Fruit fly (Drosophila melanogaster) whole organism, pupa: ENCODE results near the gene CG42835.

Experiments used
- CG13204 ChIP-seq: fragments of 200-800 bp; sonication (Bioruptor generic); optimal IDR thresholded peaks from 2 replicates; lab custom pipeline; 2018; ENCODE audit warnings: missing biosample characterization, mild to moderate bottlenecking, missing genetic modification characterization, moderate library complexity
- CG34367 ChIP-seq: fragments of 200-800 bp; sonication (Bioruptor generic); optimal IDR thresholded peaks from 2 replicates; lab custom pipeline; 2018; ENCODE audit warnings: missing biosample characterization, mild to moderate bottlenecking, missing genetic modification characterization
- CG8301 ChIP-seq: fragments of 200-800 bp; sonication (Bioruptor generic); optimal IDR thresholded peaks from 2 replicates; lab custom pipeline; 2018; ENCODE audit warnings: missing biosample characterization, mild to moderate bottlenecking, missing genetic modification characterization
- EcR ChIP-seq: fragments of 200-800 bp; sonication (Bioruptor generic); optimal IDR thresholded peaks from 3 replicates; lab custom pipeline; 2019; ENCODE audit warnings: missing biosample characterization, missing genetic modification characterization, mild to moderate bottlenecking, moderate library complexity, missing genetic modification reagents
- Ets98B ChIP-seq: fragments of 200-800 bp; sonication (Bioruptor generic); IDR thresholded peaks from 2 replicates; pipeline ENCODE4 v1.3.6; 2022; ENCODE audit warnings: missing biosample characterization, missing genetic modification characterization
- rn ChIP-seq: fragments of 200-800 bp; sonication (Bioruptor generic); IDR thresholded peaks from 2 replicates; pipeline ENCODE4 v1.3.6; 2022; ENCODE audit warnings: missing biosample characterization, missing genetic modification characterization

DNA sequence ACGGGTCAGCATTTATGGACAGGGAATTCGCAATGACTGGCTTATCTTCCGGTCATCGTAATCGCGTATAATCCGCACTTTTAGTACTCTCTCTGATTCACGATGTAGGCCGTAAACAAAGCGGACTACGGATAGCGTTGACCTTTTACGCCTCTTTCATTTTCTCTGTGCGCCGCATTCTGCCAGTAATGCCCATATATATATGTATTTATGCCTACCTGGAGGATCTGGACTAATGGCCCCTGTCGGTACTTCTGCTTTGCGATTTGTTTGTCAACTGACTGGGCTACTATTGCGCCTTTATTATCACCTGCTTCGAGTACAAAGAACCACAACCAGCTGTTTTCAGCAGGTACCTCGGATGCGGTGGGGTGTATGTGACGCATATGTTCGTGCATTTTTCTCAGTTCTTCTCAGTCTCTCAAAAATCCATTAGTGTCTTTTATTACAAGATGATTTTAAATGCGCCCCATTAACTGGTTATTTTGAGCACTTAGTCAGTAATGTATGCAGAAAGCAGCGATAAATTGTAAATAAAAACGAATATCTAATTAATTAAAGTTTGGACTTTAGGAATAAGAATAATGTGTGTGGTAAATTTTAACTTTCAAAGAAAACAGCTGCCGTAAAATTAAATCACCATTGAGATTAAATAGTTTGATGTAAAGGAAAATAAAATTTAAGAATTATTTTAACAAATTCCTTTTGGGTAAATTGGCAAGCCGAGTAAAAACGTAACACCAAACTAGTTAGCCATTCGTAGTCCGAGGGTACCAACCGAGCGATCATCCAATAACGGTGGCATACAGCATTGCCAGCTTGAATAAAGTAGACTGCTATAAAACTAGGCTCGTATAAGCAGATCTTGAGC lies 25.9 kb upstream of the CG42835 start, which contains the start of gene CREG:
- no peak for TF ChIP-seq rn (GFP tag; lab: Robert Waterston, UW)
- TF ChIP-seq CG8301 (tag; lab: Kevin White, UChicago), result peak; percentile 38
- peak; percentile 85 for TF ChIP-seq EcR (GFP tag; lab: Kevin White, UChicago)
- TF ChIP-seq CG34367 (tag; lab: Kevin White, UChicago), result no peak
- 0 out of 2 replicates have a peak, but pooled peaks have one; percentile 24 for TF ChIP-seq Ets98B (GFP tag; lab: Robert Waterston, UW)
- no peak for TF ChIP-seq CG13204 (GFP tag; lab: Kevin White, UChicago)
